Worm (Caenorhabditis elegans): ENCODE measurements around the gene F14D2.8.

The F14D2.8 gene

ce11 chrII:3346328-3346780, 3.3 kb downstream of the F14D2.8 start, which contains the start of gene bath-30:
TSS of gene bath-30 (minus strand) at chrII:3346378.
- TF ChIP-seq peb-1 (tag; optimal IDR thresholded peaks at IDR 0.05) (no peak), ama-1 (optimal IDR thresholded peaks at IDR 0.05) (no peak), nhr-11 (tag; optimal IDR thresholded peaks at IDR 0.05) (no peak), ceh-82 (tag; optimal IDR thresholded peaks at IDR 0.05) (no peak), ceh-16 (tag; optimal IDR thresholded peaks at IDR 0.05) (no peak)

ce11 chrII:3344917-3345316, 4.8 kb downstream of the F14D2.8 start, which contains the start of gene bath-28:
TSS of gene bath-28 (minus strand) at chrII:3344967.
- no peak for TF ChIP-seq gmeb-1 (tag; optimal IDR thresholded peaks at IDR 0.05)
- no peak for TF ChIP-seq C34F6.9 (tag; optimal IDR thresholded peaks at IDR 0.05)
- TF ChIP-seq nhr-21 (tag; optimal IDR thresholded peaks at IDR 0.05) = no peak
- TF ChIP-seq nhr-237 (tag; optimal IDR thresholded peaks at IDR 0.05) = no peak
- no peak for TF ChIP-seq elt-1 (tag; optimal IDR thresholded peaks at IDR 0.05)
- TF ChIP-seq ztf-4 (tag; optimal IDR thresholded peaks at IDR 0.05) = no peak
- TF ChIP-seq alr-1 (tag; optimal IDR thresholded peaks at IDR 0.05) = no peak
- TF ChIP-seq nhr-6 (tag; optimal IDR thresholded peaks at IDR 0.05) = no peak
- TF ChIP-seq mab-5 (tag; optimal IDR thresholded peaks at IDR 0.05) = no peak
- TF ChIP-seq ZK546.5 (tag; optimal IDR thresholded peaks at IDR 0.05) = no peak
- no peak for TF ChIP-seq Y55F3AM.14 (GFP tag; optimal IDR thresholded peaks at IDR 0.05)
- no peak for TF ChIP-seq lsy-2 (tag; optimal IDR thresholded peaks at IDR 0.05)
- TF ChIP-seq peb-1 (tag; optimal IDR thresholded peaks at IDR 0.05) = no peak
- no peak for TF ChIP-seq sma-9 (GFP tag; optimal IDR thresholded peaks at IDR 0.05)
- TF ChIP-seq sma-9 (tag; optimal IDR thresholded peaks at IDR 0.05) = no peak
- TF ChIP-seq unc-55 (GFP tag; optimal IDR thresholded peaks at IDR 0.05) = no peak
- no peak for TF ChIP-seq lin-13 (GFP tag; optimal IDR thresholded peaks at IDR 0.05)
- no peak for TF ChIP-seq ztf-1 (GFP tag; conservative IDR thresholded peaks at IDR 0.05)
- no peak for TF ChIP-seq ama-1 (optimal IDR thresholded peaks at IDR 0.05)
- no peak for TF ChIP-seq aly-2 (tag; optimal IDR thresholded peaks at IDR 0.05)

- no peak for TF ChIP-seq alr-1 (tag; optimal IDR thresholded peaks at IDR 0.05)
- no peak for TF ChIP-seq elt-1 (tag; optimal IDR thresholded peaks at IDR 0.05)
- TF ChIP-seq nhr-77 (tag; optimal IDR thresholded peaks at IDR 0.05) = no peak
- no peak for TF ChIP-seq ztf-4 (tag; optimal IDR thresholded peaks at IDR 0.05)
- no peak for TF ChIP-seq nhr-11 (tag; optimal IDR thresholded peaks at IDR 0.05)
Measured at ce11 chrII:3343714-3344113, 6.0 kb downstream of the F14D2.8 start, which contains the start of gene F14D2.15. TSS of gene F14D2.15 (minus strand) at chrII:3343814.

ce11 chrII:3341989-3342388, 7.7 kb downstream of the F14D2.8 start, which contains the start of gene F14D2.11:
TSS of gene F14D2.11 (minus strand) at chrII:3342089.
- TF ChIP-seq sma-9 (GFP tag; optimal IDR thresholded peaks at IDR 0.05) (no peak), sma-9 (tag; optimal IDR thresholded peaks at IDR 0.05) (no peak), nhr-12 (tag; optimal IDR thresholded peaks at IDR 0.05) (no peak), nhr-10 (tag; optimal IDR thresholded peaks at IDR 0.05) (no peak), C34F6.9 (tag; optimal IDR thresholded peaks at IDR 0.05) (no peak), unc-39 (tag; optimal IDR thresholded peaks at IDR 0.05) (no peak), nhr-21 (tag; optimal IDR thresholded peaks at IDR 0.05) (no peak)

DNA sequence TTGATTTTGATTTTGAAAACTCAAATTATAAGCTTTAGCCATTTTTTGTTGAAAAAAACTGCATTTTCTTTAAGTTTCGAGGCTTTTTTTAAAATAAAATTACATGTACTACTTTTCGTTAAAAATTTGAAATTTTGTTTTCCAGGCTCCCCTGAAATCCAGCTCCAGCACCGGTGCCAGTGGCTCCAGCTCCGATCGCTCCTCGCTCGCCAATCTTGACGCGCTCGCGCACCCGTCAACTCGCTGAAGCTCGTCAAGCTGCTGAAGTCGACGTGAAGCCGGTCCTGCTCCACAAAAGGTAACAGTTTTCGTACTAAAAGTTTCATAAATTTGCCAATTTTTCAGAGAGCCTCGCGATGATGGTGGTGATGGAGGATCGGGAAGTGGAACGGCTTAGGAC, 8.9 kb downstream of the F14D2.8 start:
- TF ChIP-seq skn-1 (tag; optimal IDR thresholded peaks at IDR 0.05) (no peak), ztf-1 (GFP tag; conservative IDR thresholded peaks at IDR 0.05) (no peak), lin-11 (tag; optimal IDR thresholded peaks at IDR 0.05) (no peak), peb-1 (tag; optimal IDR thresholded peaks at IDR 0.05) (no peak), R02D3.7 (tag; optimal IDR thresholded peaks at IDR 0.05) (no peak), gmeb-1 (tag; optimal IDR thresholded peaks at IDR 0.05) (no peak), elt-3 (tag; optimal IDR thresholded peaks at IDR 0.05) (no peak), ztf-4 (tag; optimal IDR thresholded peaks at IDR 0.05) (no peak)

DNA sequence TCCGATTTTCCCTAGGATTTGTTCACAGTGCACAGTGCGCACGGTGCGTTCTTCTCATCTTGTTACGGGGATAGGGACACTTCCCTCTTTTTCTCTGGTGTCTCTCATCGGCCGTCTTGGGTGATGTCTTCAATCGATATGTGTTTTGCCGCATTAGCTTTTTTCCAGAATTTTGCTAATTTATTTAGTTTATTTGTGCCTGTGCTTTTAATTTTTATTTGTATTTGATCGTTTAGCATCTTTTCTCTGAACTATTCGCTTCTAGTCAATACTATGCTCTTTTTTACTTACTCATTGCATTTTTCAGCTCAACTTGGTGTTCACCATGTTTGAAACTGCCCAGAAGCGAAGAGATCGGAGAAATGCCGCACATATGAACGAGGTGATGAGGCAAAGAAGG, 9.4 kb downstream of the F14D2.8 start, which contains the start of gene F14D2.5:
F14D2.5 (plus strand) TSS at position 301 of the 400 bp plus-strand sequence.
- TF ChIP-seq peb-1 (tag; optimal IDR thresholded peaks at IDR 0.05) (no peak), unc-55 (GFP tag; optimal IDR thresholded peaks at IDR 0.05) (no peak), nhr-11 (tag; optimal IDR thresholded peaks at IDR 0.05) (no peak), nhr-23 (tag; optimal IDR thresholded peaks at IDR 0.05) (no peak), elt-1 (tag; optimal IDR thresholded peaks at IDR 0.05) (no peak), snpc-4 (tag; optimal IDR thresholded peaks at IDR 0.05) (no peak), nhr-129 (tag; optimal IDR thresholded peaks at IDR 0.05) (no peak), nhr-77 (tag; optimal IDR thresholded peaks at IDR 0.05) (no peak), nhr-237 (tag; optimal IDR thresholded peaks at IDR 0.05) (no peak), nhr-12 (tag; optimal IDR thresholded peaks at IDR 0.05) (no peak), gmeb-1 (tag; optimal IDR thresholded peaks at IDR 0.05) (no peak), elt-3 (tag; optimal IDR thresholded peaks at IDR 0.05) (no peak), unc-39 (tag; optimal IDR thresholded peaks at IDR 0.05) (no peak), dmd-4 (tag; optimal IDR thresholded peaks at IDR 0.05) (no peak), mab-5 (tag; optimal IDR thresholded peaks at IDR 0.05) (no peak), lsy-2 (tag; optimal IDR thresholded peaks at IDR 0.05) (no peak)

Data from whole organism, L2 larva.